Worm (Caenorhabditis elegans): ENCODE results near the gene C45G9.12.

The C45G9.12 gene

ce11 chrIII:5102616-5103015 is 31.2 kb upstream of the C45G9.12 start, which contains the start of gene F54D8.6:
Gene F54D8.6 (plus strand): TSS chrIII:5102985.
- no peak for TF ChIP-seq egl-27 (tag; optimal IDR thresholded peaks at IDR 0.05)
- TF ChIP-seq sem-4 (tag; optimal IDR thresholded peaks at IDR 0.05): no peak
- TF ChIP-seq lin-13 (GFP tag; optimal IDR thresholded peaks at IDR 0.05): peak; percentile 46
- TF ChIP-seq R02D3.7 (tag; optimal IDR thresholded peaks at IDR 0.05): no peak
- no peak for TF ChIP-seq ceh-16 (tag; optimal IDR thresholded peaks at IDR 0.05)
- TF ChIP-seq nhr-11 (tag; optimal IDR thresholded peaks at IDR 0.05): no peak
- TF ChIP-seq fos-1 (tag; optimal IDR thresholded peaks at IDR 0.05): peak; percentile 30
- TF ChIP-seq mbf-1 (tag; optimal IDR thresholded peaks at IDR 0.05): no peak
- TF ChIP-seq sma-9 (GFP tag; optimal IDR thresholded peaks at IDR 0.05): peak; percentile 43
- no peak for TF ChIP-seq sma-9 (tag; optimal IDR thresholded peaks at IDR 0.05)
- TF ChIP-seq snpc-4 (tag; optimal IDR thresholded peaks at IDR 0.05): no peak
- no peak for TF ChIP-seq ceh-82 (tag; optimal IDR thresholded peaks at IDR 0.05)
- TF ChIP-seq ama-1 (optimal IDR thresholded peaks at IDR 0.05): no peak
- no peak for TF ChIP-seq nhr-129 (tag; optimal IDR thresholded peaks at IDR 0.05)
- no peak for TF ChIP-seq nhr-12 (tag; optimal IDR thresholded peaks at IDR 0.05)
- no peak for TF ChIP-seq zag-1 (tag; optimal IDR thresholded peaks at IDR 0.05)
- TF ChIP-seq lin-11 (tag; optimal IDR thresholded peaks at IDR 0.05): no peak
- TF ChIP-seq unc-55 (GFP tag; optimal IDR thresholded peaks at IDR 0.05): peak; percentile 74
- peak; percentile 83 for TF ChIP-seq C34F6.9 (tag; optimal IDR thresholded peaks at IDR 0.05)
- TF ChIP-seq peb-1 (tag; optimal IDR thresholded peaks at IDR 0.05): no peak
- no peak for TF ChIP-seq ztf-4 (tag; optimal IDR thresholded peaks at IDR 0.05)
- no peak for TF ChIP-seq mdl-1 (tag; optimal IDR thresholded peaks at IDR 0.05)
- no peak for TF ChIP-seq F13H6.1 (tag; optimal IDR thresholded peaks at IDR 0.05)
- TF ChIP-seq skn-1 (tag; optimal IDR thresholded peaks at IDR 0.05): no peak
- TF ChIP-seq mab-5 (tag; optimal IDR thresholded peaks at IDR 0.05): peak; percentile 2
- TF ChIP-seq nhr-237 (tag; optimal IDR thresholded peaks at IDR 0.05): no peak
- TF ChIP-seq ztf-11 (tag; optimal IDR thresholded peaks at IDR 0.05): no peak
- TF ChIP-seq lsy-2 (tag; optimal IDR thresholded peaks at IDR 0.05): peak in 1 of 2 experiments; percentile 69
- no peak for TF ChIP-seq alr-1 (tag; optimal IDR thresholded peaks at IDR 0.05)
- no peak for TF ChIP-seq nhr-10 (tag; optimal IDR thresholded peaks at IDR 0.05)
- TF ChIP-seq nhr-21 (tag; optimal IDR thresholded peaks at IDR 0.05): no peak
- TF ChIP-seq elt-1 (tag; optimal IDR thresholded peaks at IDR 0.05): no peak
- no peak for TF ChIP-seq blmp-1 (tag; optimal IDR thresholded peaks at IDR 0.05; ENCODE audit: insufficient read depth)
- peak; percentile 54 for TF ChIP-seq sma-3 (GFP tag; optimal IDR thresholded peaks at IDR 0.05)
- TF ChIP-seq nhr-25 (tag; optimal IDR thresholded peaks at IDR 0.05): peak; percentile 23
- TF ChIP-seq ZK546.5 (tag; optimal IDR thresholded peaks at IDR 0.05): no peak
- no peak for TF ChIP-seq Y55F3AM.14 (GFP tag; optimal IDR thresholded peaks at IDR 0.05)
- TF ChIP-seq crh-2 (tag; optimal IDR thresholded peaks at IDR 0.05): peak; percentile 35
- peak; percentile 40 for TF ChIP-seq gmeb-1 (tag; optimal IDR thresholded peaks at IDR 0.05)
- no peak for TF ChIP-seq unc-62 (GFP tag; optimal IDR thresholded peaks at IDR 0.05)
- TF ChIP-seq aly-2 (tag; optimal IDR thresholded peaks at IDR 0.05): no peak
- TF ChIP-seq lin-39 (tag; optimal IDR thresholded peaks at IDR 0.05): no peak
- TF ChIP-seq unc-39 (tag; optimal IDR thresholded peaks at IDR 0.05): no peak
- no peak for TF ChIP-seq dmd-4 (tag; optimal IDR thresholded peaks at IDR 0.05)
- no peak for TF ChIP-seq nhr-6 (tag; optimal IDR thresholded peaks at IDR 0.05)
- no peak for TF ChIP-seq ztf-1 (GFP tag; conservative IDR thresholded peaks at IDR 0.05)
- TF ChIP-seq elt-3 (tag; optimal IDR thresholded peaks at IDR 0.05): no peak
- TF ChIP-seq nhr-23 (tag; optimal IDR thresholded peaks at IDR 0.05): no peak
- TF ChIP-seq nhr-77 (tag; optimal IDR thresholded peaks at IDR 0.05): no peak

All from whole organism, L2 larva.